Fruit fly (Drosophila melanogaster): ENCODE measurements around the gene CG5644.

Gene CG5644

DNA sequence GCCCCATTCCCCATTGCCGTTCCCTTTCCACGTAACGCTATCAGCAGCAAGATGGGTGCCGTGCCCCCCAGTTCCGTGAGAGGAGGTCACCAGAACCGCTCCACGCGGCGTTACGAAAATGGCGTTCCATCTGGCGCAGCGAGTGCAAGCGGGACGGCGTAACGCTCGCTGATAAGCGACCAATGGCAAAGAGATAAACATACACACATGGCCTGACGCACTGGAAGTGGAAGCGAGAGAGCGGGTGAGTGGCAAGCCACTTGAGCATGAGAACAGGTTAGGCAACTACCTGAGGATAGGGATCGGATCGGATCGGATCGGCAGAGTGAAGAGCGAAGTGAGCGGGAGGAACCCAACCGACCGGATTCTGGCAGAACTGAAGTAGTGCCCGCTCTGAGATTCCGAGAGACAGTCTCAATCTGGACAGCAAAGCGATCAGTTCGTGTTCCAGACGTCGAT lies 25.1 kb upstream of the CG5644 start, which contains the start of gene Doc3:
Gene Doc3 (plus strand): TSS at position 409 of the 459 bp plus-strand sequence.
- no peak for TF ChIP-seq noc (tag; optimal IDR thresholded peaks at IDR 0.05)

DNA sequence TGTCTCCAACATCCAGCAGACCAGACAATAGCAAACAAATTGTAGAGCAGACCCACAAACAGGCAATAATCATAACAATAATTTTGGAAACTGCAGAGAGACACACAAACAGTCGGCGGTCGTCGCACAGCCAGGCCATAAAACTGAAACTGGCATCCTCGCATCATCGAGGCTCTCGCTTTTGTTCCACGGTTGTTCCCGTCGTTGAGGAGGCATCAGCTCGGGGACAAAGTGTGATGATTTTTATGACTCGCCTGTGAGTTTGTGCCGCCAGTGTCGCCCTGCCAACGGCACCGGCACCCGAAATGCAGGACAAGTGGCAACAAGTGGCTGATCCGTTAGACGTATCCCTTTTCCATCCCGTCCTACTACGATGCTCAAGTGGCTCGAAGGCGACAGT lies 23.7 kb upstream of the CG5644 start:
- no peak for TF ChIP-seq noc (tag; optimal IDR thresholded peaks at IDR 0.05)

DNA sequence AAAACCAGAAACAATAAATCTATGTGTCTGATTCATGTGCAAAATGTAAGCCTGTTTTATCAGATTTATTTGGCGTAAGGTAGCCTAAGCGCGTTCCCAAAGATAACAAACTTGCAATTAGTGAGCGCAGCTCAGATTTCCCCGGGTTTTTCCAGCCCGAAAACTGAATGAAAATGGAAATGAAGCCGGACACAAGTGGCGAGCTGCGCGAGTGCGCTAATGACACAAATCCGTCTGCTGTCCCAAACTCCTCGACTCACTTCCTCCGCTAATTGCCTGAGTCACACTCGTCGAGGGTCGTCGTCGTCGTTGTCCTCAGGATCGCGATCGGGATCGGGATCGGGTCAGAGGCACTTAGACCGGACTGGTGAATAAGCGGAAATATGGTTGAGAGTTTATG lies 22.8 kb upstream of the CG5644 start:
- TF ChIP-seq noc (tag; optimal IDR thresholded peaks at IDR 0.05) = no peak

DNA sequence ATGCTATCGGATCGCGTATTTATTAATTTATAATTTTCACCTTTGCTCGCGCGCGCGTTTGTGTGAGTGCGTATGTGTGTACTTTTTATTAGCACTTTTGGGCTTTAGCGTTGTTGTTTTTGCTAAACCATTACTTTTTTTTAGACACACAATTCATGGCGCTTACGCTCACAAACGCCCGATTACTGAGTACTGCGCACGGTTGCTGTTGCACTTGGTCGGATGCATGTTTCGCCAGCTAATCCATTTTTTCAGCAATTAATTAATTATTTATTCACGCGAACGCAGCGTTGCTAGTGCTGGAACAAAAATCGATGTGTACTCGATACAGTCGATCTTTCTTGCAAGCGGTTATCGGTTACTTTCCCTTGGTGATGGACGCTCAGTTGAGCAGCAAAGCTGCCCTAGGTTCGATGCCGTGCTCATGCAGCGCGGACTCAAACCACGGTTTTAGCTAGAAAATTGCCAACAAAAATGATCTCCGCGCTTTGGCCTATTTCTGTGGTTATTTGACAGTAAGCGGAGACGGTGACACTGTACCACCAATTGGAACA lies 18.1 kb upstream of the CG5644 start, which contains the start of the genes smg and CG5087:
Gene smg (minus strand): TSS at position 304 of the 554 bp plus-strand sequence.
Gene CG5087 (plus strand): TSS at position 499 of the 554 bp plus-strand sequence.
- peak; percentile 31 for TF ChIP-seq noc (tag; optimal IDR thresholded peaks at IDR 0.05)

DNA sequence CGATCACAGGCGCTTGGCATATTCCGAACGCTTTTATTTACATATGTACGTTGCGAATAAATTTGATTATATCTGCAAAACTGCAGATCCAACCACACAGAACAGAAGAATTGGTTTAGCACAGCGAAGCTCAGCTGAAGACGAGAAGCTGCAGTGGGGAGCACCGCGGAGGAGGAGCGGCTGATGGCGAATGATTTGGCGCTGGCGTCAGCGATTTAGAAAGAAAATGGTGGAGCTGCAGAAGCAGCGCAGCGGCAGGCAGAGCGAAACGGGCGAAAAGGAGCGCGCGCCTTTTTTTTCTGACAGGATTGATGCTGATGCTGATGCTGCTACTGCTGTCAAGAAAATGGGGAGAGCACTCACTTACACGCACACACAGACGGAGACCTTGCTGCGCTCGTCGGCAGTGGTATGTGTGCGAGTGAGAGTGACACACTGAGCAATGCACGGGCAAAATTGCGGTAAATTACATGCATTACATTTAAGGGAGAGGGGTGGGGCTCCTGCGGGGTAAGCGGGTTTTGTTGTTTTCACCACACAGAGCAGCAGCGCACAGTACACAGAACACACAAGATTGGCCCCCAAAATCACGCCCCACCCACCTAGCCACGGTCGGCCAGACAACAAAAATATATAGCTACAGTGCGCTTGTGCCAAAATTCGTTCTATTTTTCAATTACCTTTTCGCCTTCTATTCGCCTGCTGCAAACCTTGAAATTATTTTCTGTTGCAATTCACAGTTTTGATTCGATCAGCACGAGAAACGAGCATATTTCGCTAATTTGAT lies 17.4 kb upstream of the CG5644 start:
- no peak for TF ChIP-seq noc (tag; optimal IDR thresholded peaks at IDR 0.05)

DNA sequence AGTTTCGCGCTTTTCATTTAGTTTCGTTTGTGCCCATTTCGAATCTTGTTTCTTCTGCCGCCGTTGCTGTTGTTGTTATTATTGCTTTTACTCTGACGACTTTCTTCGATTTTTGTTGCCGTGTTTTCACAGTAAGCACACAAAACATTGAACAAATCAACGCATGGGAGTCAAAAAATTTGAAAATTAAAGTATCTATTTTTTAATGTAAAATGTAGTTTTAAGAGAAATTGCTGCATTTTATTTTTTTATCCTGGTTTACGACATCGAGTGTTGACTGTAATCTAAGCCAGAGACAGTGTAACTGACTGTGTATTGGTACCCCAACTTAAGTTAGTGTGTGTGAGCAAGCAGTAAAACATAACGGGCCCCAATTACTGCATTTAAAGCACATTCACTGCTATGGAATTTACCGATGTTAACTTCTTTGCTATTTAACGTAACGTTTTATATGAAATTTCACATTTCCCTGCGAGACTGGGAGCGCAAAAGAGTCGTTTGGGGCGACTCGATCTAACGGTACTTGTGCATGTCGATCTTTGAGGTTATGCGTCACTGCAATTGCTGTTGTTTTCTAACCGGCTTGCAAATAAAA lies 16.6 kb upstream of the CG5644 start:
- TF ChIP-seq noc (tag; optimal IDR thresholded peaks at IDR 0.05) = peak; percentile 83

DNA sequence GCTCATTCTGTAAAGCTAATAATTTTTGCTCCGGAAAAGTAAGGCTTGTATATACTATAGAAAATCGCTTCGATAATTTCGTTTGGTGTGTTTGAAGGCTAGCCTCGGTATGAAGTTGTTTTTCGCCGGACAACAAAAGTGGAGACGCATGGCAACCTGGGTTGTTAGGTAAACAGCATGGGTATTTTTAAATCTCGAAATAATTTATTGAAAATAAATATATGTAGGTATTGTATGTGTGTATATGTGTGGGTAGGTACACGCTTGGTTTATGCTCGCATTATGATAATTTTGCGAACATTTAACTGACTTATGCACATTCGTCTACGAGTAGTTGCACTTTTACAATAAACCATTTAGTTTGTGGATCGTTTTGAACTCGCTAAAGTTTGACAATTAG lies 10.4 kb upstream of the CG5644 start, which contains the start of gene CG5280:
Gene CG5280 (minus strand): TSS at position 101 of the 400 bp plus-strand sequence.
- no peak for TF ChIP-seq noc (tag; optimal IDR thresholded peaks at IDR 0.05)

DNA sequence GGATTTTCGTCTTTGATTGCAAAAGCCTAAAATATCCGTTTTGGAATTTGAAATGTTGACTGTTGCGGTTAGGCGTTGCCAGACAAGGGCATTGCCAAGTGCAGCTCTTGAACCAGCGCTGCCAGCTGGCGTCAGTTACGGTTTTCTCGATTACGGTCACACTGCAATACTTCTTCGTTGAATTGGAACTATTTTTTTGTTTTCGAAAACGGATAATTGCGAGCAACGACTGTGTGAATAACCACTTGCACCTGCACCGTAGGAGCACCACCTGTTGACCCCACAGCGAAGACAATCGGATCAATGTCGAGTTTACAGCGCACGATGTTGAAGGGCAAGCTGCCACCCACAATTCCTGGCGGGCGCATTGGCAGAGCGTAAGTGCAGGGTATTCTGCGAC lies 6.9 kb upstream of the CG5644 start, which contains the start of gene CG5068:
Gene CG5068 (plus strand): TSS at position 129 of the 400 bp plus-strand sequence.
- TF ChIP-seq noc (tag; optimal IDR thresholded peaks at IDR 0.05) = no peak

DNA sequence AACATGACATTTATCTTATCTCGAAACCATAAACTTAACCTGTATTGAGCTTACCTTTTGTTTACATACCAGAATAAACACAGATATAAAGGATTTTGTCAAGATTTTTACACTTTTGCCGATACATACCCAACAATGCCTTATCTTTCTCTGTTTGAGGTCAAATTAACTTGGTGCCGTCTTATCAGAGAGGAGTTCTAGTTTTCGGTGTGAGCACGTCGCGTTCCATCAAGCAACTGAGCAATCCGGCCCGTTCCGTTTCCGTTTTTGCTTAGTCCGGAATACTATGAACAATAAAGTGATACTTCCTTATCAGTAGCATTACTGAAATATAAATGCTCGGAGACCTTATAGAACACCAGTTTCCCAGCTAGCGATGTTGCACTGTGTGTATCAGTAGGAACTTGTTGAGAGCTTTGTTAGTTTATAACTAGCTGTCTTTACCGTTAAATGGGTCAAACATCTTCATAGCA lies 6.2 kb upstream of the CG5644 start, which contains the start of gene Galk:
Gene Galk (minus strand): TSS at position 244 of the 473 bp plus-strand sequence.
- TF ChIP-seq noc (tag; optimal IDR thresholded peaks at IDR 0.05) = peak; percentile 79

DNA sequence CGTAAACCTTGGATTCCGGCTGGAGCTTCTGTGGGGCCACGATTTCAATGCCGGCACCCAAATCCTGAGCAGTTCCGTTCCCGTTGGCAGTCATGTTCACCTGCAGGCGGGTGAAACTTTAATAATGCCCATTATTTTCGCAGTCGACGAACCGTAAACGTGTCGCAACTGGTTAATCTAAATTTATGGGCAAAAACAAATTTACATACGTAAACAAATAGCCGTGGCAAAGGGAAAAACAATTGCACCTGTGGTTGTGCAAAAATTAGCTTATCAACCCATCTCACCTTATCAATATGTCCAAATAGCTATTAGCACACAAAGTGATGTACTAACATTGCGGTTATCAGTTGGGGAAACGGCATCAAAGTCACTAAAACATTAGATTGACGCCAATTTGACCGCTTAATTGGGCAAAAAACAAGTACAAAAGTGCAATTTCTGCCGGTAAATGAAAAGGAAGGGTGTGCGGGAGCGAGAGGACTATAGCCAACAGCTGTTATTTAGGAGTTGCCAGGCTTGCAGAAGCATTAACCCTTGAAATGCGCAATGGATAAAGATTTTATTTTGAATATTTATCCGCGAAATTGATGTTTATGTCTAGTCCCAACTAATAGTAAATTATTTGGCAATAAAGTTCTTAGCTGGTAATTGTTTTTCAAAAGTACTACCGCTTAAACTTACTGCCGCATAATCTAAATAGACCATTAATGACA lies 5.6 kb upstream of the CG5644 start:
- TF ChIP-seq noc (tag; optimal IDR thresholded peaks at IDR 0.05) = no peak

DNA sequence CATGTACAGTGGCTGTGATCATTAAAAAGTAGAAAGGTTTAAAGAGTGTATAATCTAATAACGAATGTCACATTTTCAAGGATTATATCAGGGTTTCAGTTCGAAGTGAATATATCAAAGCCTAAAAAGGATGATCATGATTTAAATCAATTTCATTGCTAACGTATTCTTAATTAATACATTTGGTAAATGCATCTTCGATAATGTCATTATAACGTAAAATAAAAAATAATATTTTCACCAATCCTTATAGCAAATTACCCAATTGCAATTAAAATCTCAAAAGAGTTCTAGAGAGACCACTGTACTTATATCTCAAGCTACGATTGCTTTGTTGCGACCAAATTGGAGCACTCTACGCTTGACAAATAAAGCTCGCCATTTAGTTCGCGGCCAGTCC lies 2.4 kb upstream of the CG5644 start:
- no peak for TF ChIP-seq noc (tag; optimal IDR thresholded peaks at IDR 0.05)

DNA sequence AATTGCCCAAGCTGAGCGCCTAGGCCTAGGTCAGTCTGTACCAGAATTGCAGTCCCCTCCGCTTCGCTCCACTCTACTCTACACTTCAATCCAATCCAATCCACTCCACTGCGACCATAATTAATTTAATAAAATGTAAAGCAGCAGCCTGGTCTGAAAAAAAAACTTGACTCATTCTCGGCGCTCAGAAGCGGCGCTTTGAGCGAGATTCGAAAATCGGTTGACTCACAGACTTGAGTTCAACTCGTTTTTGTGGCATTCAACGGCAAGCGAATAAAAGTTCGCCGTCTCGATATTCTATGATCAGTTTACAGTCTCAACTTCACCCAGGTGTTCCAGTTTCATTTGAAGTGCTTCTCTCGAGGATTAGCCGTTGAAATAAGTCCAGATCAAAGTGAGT lies 1.8 kb upstream of the CG5644 start, which contains the start of gene CG13314:
Gene CG13314 (plus strand): TSS at position 301 of the 400 bp plus-strand sequence.
- no peak for TF ChIP-seq noc (tag; optimal IDR thresholded peaks at IDR 0.05)

DNA sequence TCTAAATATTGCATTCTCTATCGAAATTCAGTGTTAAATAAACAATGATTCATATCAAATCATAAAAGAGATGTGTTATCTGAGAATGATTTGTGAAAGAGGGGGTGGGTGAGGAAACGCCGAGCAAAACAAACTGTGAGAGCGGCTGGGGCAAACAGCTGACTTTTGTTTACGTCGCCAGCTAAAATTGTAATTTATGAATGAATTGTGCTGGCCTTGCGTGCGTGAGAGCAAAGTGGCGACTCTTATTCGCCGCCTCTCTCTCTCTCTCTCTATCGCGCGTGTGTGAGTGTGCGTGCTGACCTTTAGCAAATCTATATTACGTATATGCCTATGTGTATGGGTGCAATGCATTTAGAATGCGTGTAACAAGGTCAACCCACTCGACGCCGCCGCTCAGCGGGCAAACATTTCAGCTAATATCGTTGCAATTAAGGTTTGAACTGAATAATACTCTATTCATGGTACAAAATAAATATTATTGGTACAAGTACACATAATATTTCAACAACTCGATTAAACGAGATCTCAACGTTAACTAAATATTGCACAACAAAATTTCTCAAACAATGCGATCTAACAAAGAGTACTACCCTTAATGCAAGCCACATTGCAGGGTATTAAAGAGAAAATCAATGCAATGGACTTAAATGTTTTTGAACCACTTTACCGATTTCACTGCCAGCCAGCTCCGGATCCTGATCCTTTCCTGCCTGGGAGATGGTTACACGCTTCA lies 834 bp downstream of the CG5644 start:
- no peak for TF ChIP-seq noc (tag; optimal IDR thresholded peaks at IDR 0.05)

DNA sequence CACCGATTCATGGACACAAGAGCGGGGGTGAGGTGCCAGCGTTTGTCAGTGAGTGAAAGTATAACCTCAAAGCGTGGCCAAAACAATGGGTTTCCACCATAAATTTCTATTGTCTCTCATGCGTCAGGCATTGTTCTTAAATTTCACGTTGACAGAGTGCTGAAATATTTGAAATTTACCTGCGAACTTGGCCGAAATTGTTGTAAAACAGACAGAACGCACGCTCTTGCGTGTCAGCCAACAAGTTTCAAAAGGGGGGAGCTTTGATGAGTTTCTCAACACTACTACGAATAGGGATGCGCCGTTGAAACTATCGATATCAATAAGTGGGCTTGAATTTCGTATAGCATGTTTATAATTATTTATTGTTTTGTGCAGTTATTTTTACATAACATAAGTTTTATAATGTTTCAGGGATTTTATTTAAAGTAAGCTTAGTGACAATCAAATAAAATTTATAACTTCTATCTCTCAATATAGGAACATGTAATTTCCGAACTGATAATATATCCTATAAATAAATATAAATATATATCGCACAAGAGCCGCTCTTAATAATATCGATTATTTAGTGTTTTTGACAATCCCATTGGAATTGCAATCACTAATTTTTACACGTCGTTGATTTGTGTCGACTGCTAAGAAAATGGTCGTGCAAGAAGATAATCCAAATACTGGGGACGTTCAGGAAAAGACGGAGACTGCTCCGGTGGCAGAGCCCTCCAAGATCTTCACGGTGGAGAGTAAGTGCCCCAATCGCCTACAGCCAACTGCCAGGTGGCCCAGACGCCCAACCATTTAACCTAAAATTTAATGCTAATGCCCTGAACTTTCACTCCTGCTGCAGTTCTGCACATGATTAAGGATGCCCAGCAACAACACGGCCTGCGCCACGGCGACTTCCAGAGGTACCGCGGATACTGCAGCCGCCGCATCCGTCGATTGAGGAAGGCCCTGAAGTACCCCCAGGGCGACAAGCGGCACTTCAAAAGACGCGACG lies 4.9 kb downstream of the CG5644 start, which contains the start of the genes pix and Srp68:
Gene pix (minus strand): TSS at position 288 of the 1,000 bp plus-strand sequence.
Gene Srp68 (plus strand): TSS at position 569 of the 1,000 bp plus-strand sequence.
- TF ChIP-seq noc (tag; optimal IDR thresholded peaks at IDR 0.05) = peak; percentile 76
